Fruit fly (Drosophila melanogaster): Measurements from ENCODE around the gene RpS27.

dm6 chr3R:25281165-25281564, 33.9 kb upstream of the RpS27 start, which contains the start of gene CG11892:
- TF ChIP-seq z (GFP tag; IDR thresholded peaks at IDR 0.05) (no peak), tll (GFP tag; optimal IDR thresholded peaks at IDR 0.05) (no peak), CG33557 (GFP tag; optimal IDR thresholded peaks at IDR 0.05) (no peak), nau (GFP tag; optimal IDR thresholded peaks at IDR 0.05) (no peak)

All from whole organism, embryonic.